Fruit fly (Drosophila melanogaster) whole organism, embryonic: ENCODE data around the gene CG17652.

Experiments
- Aef1 ChIP-seq: fragments of 200-800 bp; sonication (Bioruptor generic); IDR thresholded peaks from 3 replicates; pipeline ENCODE4 v1.3.6; 2022; ENCODE audit warnings: missing biosample characterization, missing genetic modification characterization
- Atf-2 ChIP-seq: fragments of 200-800 bp; sonication (Bioruptor generic); optimal IDR thresholded peaks from 2 replicates; lab custom pipeline; 2016; ENCODE audit warnings: missing biosample characterization, missing genetic modification characterization
- Atf6 ChIP-seq: fragments of 200-800 bp; sonication (Bioruptor generic); IDR thresholded peaks from 2 replicates; pipeline ENCODE4 v1.3.6; 2022; ENCODE audit warnings: missing biosample characterization, missing genetic modification characterization
- CG10147 ChIP-seq: fragments of 200-800 bp; sonication (Bioruptor generic); optimal IDR thresholded peaks from 2 replicates; lab custom pipeline; 2019; ENCODE audit warnings: missing biosample characterization, mild to moderate bottlenecking, missing genetic modification characterization, moderate library complexity
- CG10274 ChIP-seq: fragments of 200-800 bp; sonication (Bioruptor generic); optimal IDR thresholded peaks from 3 replicates; lab custom pipeline; 2017; ENCODE audit warnings: missing biosample characterization, mild to moderate bottlenecking, missing genetic modification characterization
- CG11398 ChIP-seq: fragments of 200-800 bp; sonication (Bioruptor generic); optimal IDR thresholded peaks from 2 replicates; lab custom pipeline; 2016; ENCODE audit warnings: missing biosample characterization, missing genetic modification characterization
- CG11504 ChIP-seq: fragments of 200-800 bp; sonication (Bioruptor generic); optimal IDR thresholded peaks from 3 replicates; lab custom pipeline; 2019; ENCODE audit warnings: missing biosample characterization, mild to moderate bottlenecking, missing genetic modification characterization, moderate library complexity
- CG12104 ChIP-seq: fragments of 200-800 bp; sonication (Bioruptor generic); optimal IDR thresholded peaks from 3 replicates; lab custom pipeline; 2016; ENCODE audit warnings: missing biosample characterization, missing genetic modification characterization
- CG13287 ChIP-seq: fragments of 200-800 bp; sonication (Bioruptor generic); IDR thresholded peaks from 2 replicates; pipeline ENCODE4 v1.3.6; 2022; ENCODE audit warnings: missing biosample characterization, missing genetic modification characterization; ENCODE audit not compliant: partially characterized antibody
- CG1602 ChIP-seq: fragments of 200-800 bp; sonication (Bioruptor generic); optimal IDR thresholded peaks from 3 replicates; lab custom pipeline; 2016; ENCODE audit warnings: missing biosample characterization, missing genetic modification characterization
- CG2199 ChIP-seq: fragments of 200-800 bp; sonication (Bioruptor generic); IDR thresholded peaks from 3 replicates; pipeline ENCODE4 v1.3.6; 2022; ENCODE audit warnings: missing biosample characterization, missing genetic modification characterization
- CG2875 ChIP-seq: fragments of 200-800 bp; sonication (Bioruptor generic); optimal IDR thresholded peaks from 2 replicates; lab custom pipeline; 2017; ENCODE audit warnings: missing biosample characterization, mild to moderate bottlenecking, missing genetic modification characterization, missing genetic modification reagents
- CG4730 ChIP-seq: fragments of 200-800 bp; sonication (Bioruptor generic); IDR thresholded peaks from 2 replicates; pipeline ENCODE4 v1.3.6; 2022; ENCODE audit warnings: missing biosample characterization, missing genetic modification characterization
- CG6791 ChIP-seq: fragments of 200-800 bp; sonication (Bioruptor generic); IDR thresholded peaks from 3 replicates; pipeline ENCODE4 v1.3.6; 2022; ENCODE audit warnings: missing biosample characterization, missing genetic modification characterization; ENCODE audit not compliant: partially characterized antibody
- CG7372 ChIP-seq: fragments of 200-800 bp; sonication (Bioruptor generic); IDR thresholded peaks from 2 replicates; pipeline ENCODE4 v1.3.6; 2022; ENCODE audit warnings: missing biosample characterization, missing genetic modification characterization
- CG8388 ChIP-seq: fragments of 200-800 bp; sonication (Bioruptor generic); optimal IDR thresholded peaks from 2 replicates; lab custom pipeline; 2019; ENCODE audit warnings: missing biosample characterization, mild to moderate bottlenecking, missing genetic modification characterization, moderate library complexity
- Dbx ChIP-seq: fragments of 200-800 bp; sonication (Bioruptor generic); IDR thresholded peaks from 3 replicates; pipeline ENCODE4 v1.3.6; 2022; ENCODE audit warnings: missing biosample characterization, missing genetic modification characterization
- Doc2 ChIP-seq: fragments of 200-800 bp; sonication (Bioruptor generic); IDR thresholded peaks from 2 replicates; pipeline ENCODE4 v1.3.6; 2022; ENCODE audit warnings: missing biosample characterization, missing genetic modification characterization
- Fer3 ChIP-seq: fragments of 200-800 bp; sonication (Bioruptor generic); optimal IDR thresholded peaks from 2 replicates; lab custom pipeline; 2018; ENCODE audit warnings: missing biosample characterization, mild to moderate bottlenecking, missing genetic modification characterization, moderate library complexity
- HHEX ChIP-seq: fragments of 200-800 bp; sonication (Bioruptor generic); optimal IDR thresholded peaks from 3 replicates; lab custom pipeline; 2017; ENCODE audit warnings: missing biosample characterization, mild to moderate bottlenecking, missing genetic modification characterization, missing genetic modification reagents
- HmgD ChIP-seq: fragments of 200-800 bp; sonication (Bioruptor generic); optimal IDR thresholded peaks from 3 replicates; lab custom pipeline; 2016; ENCODE audit warnings: missing biosample characterization, missing genetic modification characterization
- HmgZ ChIP-seq: fragments of 200-800 bp; sonication (Bioruptor generic); optimal IDR thresholded peaks from 2 replicates; lab custom pipeline; 2018; ENCODE audit warnings: missing biosample characterization, mild to moderate bottlenecking, missing genetic modification characterization
- MESR4 ChIP-seq: fragments of 200-800 bp; sonication (Bioruptor generic); optimal IDR thresholded peaks from 2 replicates; lab custom pipeline; 2018; ENCODE audit warnings: missing biosample characterization, mild to moderate bottlenecking, missing genetic modification characterization, moderate library complexity
- Max ChIP-seq: fragments of 200-800 bp; sonication (Bioruptor generic); optimal IDR thresholded peaks from 2 replicates; lab custom pipeline; 2016; ENCODE audit warnings: missing biosample characterization, mild to moderate bottlenecking, missing genetic modification characterization
- Meics ChIP-seq: fragments of 200-800 bp; sonication (Bioruptor generic); optimal IDR thresholded peaks from 2 replicates; lab custom pipeline; 2017; ENCODE audit warnings: missing biosample characterization, mild to moderate bottlenecking, missing genetic modification characterization
- Neu2 ChIP-seq: fragments of 200-800 bp; sonication (Bioruptor generic); optimal IDR thresholded peaks from 3 replicates; lab custom pipeline; 2016; ENCODE audit warnings: missing biosample characterization, missing genetic modification characterization, borderline replicate concordance
- Six4 ChIP-seq: fragments of 200-800 bp; sonication (Bioruptor generic); optimal IDR thresholded peaks from 2 replicates; lab custom pipeline; 2016; ENCODE audit warnings: missing biosample characterization, missing genetic modification characterization
- Sox102F ChIP-seq: fragments of 200-800 bp; sonication (Bioruptor generic); optimal IDR thresholded peaks from 2 replicates; lab custom pipeline; 2018; ENCODE audit warnings: missing biosample characterization, mild to moderate bottlenecking, missing genetic modification characterization, moderate library complexity
- TFAM ChIP-seq: fragments of 200-800 bp; sonication (Bioruptor generic); optimal IDR thresholded peaks from 2 replicates; lab custom pipeline; 2017; ENCODE audit warnings: missing biosample characterization, missing genetic modification characterization, inconsistent platforms
- abd-A ChIP-seq: fragments of 200-800 bp; sonication (Bioruptor generic); optimal IDR thresholded peaks from 3 replicates; lab custom pipeline; 2019; ENCODE audit warnings: missing biosample characterization, mild to moderate bottlenecking, missing genetic modification characterization, moderate library complexity
- ato ChIP-seq: fragments of 200-800 bp; sonication (Bioruptor generic); IDR thresholded peaks from 2 replicates; pipeline ENCODE4 v1.3.6; 2022; ENCODE audit warnings: missing biosample characterization, missing genetic modification characterization; ENCODE audit not compliant: partially characterized antibody
- dati ChIP-seq: fragments of 200-800 bp; sonication (Bioruptor generic); IDR thresholded peaks from 2 replicates; pipeline ENCODE4 v1.3.6; 2022; ENCODE audit warnings: missing biosample characterization, missing genetic modification characterization
- fd102C ChIP-seq: fragments of 200-800 bp; sonication (Bioruptor generic); optimal IDR thresholded peaks from 2 replicates; lab custom pipeline; 2018; ENCODE audit warnings: missing biosample characterization, mild to moderate bottlenecking, missing genetic modification characterization, moderate library complexity
- fd64A ChIP-seq: fragments of 200-800 bp; sonication (Bioruptor generic); optimal IDR thresholded peaks from 3 replicates; lab custom pipeline; 2018; ENCODE audit warnings: missing biosample characterization, mild to moderate bottlenecking, missing genetic modification characterization
- fd96Cb ChIP-seq: fragments of 200-800 bp; sonication (Bioruptor generic); optimal IDR thresholded peaks from 2 replicates; lab custom pipeline; 2018; ENCODE audit warnings: missing biosample characterization, mild to moderate bottlenecking, missing genetic modification characterization, moderate library complexity
- gro ChIP-seq: fragments of 200-800 bp; sonication (Bioruptor generic); optimal IDR thresholded peaks from 2 replicates; lab custom pipeline; 2016; ENCODE audit warnings: missing biosample characterization, missing genetic modification characterization
- gt ChIP-seq: fragments of 200-800 bp; sonication (Bioruptor generic); IDR thresholded peaks from 2 replicates; pipeline ENCODE4 v1.3.6; 2022; ENCODE audit warnings: missing biosample characterization, missing genetic modification characterization
- jing ChIP-seq: fragments of 200-800 bp; sonication (Bioruptor generic); optimal IDR thresholded peaks from 2 replicates; lab custom pipeline; 2018; ENCODE audit warnings: missing biosample characterization, mild to moderate bottlenecking, missing genetic modification characterization
- knrl ChIP-seq: fragments of 200-800 bp; sonication (Bioruptor generic); IDR thresholded peaks from 3 replicates; pipeline ENCODE4 v1.3.6; 2022; ENCODE audit warnings: missing biosample characterization, missing genetic modification characterization; ENCODE audit not compliant: partially characterized antibody
- lab ChIP-seq: fragments of 200-800 bp; sonication (Bioruptor generic); optimal IDR thresholded peaks from 3 replicates; lab custom pipeline; 2017; ENCODE audit warnings: missing biosample characterization, missing genetic modification characterization, mild to moderate bottlenecking, moderate library complexity, missing genetic modification reagents
- nerfin-1 ChIP-seq: fragments of 200-800 bp; sonication (Bioruptor generic); optimal IDR thresholded peaks from 3 replicates; lab custom pipeline; 2019; ENCODE audit warnings: missing biosample characterization, mild to moderate bottlenecking, missing genetic modification characterization, moderate library complexity
- prd ChIP-seq, 3 experiments: fragments of >200 bp in 2 of 3; fragments of 200-800 bp in 1 of 3; sonication (Bioruptor generic) in 1 of 3; optimal IDR thresholded peaks in 2 of 3; IDR thresholded peaks in 1 of 3; 2 replicates in 2 of 3; 3 replicates in 1 of 3; pipeline versions ENCODE4 v1.3.6 to Lab custom; 2017 to 2022; ENCODE audit warnings: missing biosample characterization in 1 of 3, missing genetic modification characterization in 1 of 3
- ranshi ChIP-seq: fragments of 200-800 bp; sonication (Bioruptor generic); IDR thresholded peaks from 2 replicates; pipeline ENCODE4 v1.3.6; 2022; ENCODE audit warnings: missing biosample characterization, missing genetic modification characterization
- sens ChIP-seq: fragments of 200-800 bp; sonication (Bioruptor generic); peaks from one replicate; lab custom pipeline; 2016; ENCODE audit warnings: missing biosample characterization, missing genetic modification characterization
- tap ChIP-seq: fragments of 200-800 bp; optimal IDR thresholded peaks from 3 replicates; lab custom pipeline; 2019; ENCODE audit warnings: missing biosample characterization, mild to moderate bottlenecking, missing genetic modification characterization, moderate library complexity
- usp ChIP-seq: fragments of >200 bp; optimal IDR thresholded peaks from 2 replicates; lab custom pipeline; 2017; ENCODE audit warnings: missing biosample characterization, missing genetic modification characterization
- vvl ChIP-seq: fragments of 200-800 bp; sonication (Bioruptor generic); IDR thresholded peaks from 2 replicates; pipeline ENCODE4 v1.3.6; 2022; ENCODE audit warnings: missing biosample characterization, missing genetic modification characterization
- zf30C ChIP-seq: fragments of 200-800 bp; sonication (Bioruptor generic); optimal IDR thresholded peaks from 3 replicates; lab custom pipeline; 2018; ENCODE audit warnings: missing biosample characterization, mild to moderate bottlenecking, missing genetic modification characterization

CG17652 gene

DNA sequence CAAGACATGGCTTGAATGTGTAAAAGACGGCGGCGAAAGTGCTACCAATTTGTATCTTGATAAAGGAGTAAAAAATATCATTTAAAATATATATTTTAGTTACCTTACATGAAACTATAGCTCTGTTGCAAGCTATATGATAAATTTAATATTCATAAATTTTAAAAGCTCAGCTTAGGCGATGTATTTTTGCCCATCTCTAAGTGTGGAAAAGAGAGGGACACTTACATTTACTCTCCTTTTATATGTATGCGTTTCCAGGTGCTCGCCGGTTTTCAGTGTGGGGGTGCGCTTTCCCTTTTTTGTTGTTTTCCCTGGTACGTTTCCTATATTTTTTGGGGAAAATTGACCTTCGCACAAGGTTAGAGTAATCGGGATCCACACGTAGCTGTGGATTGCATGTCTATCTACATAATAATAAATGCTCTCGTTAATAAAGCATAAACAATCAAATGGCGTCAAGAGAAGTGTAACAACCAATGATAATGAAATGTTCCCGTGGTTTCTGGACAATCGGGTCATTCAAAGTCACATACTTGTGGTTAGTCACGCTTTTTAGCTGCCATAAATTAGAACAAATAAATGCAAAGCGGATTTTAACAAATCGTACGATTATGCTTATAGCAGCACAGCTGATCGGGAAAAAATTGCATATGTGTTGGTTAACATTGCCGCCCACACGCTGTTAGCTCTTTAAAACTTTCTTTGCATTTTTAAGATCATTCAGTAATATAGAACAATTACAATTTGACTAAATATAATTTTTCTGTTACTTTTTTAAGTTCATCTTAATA, 4.1 kb downstream of the CG17652 start (continued):
- TF ChIP-seq CG4730 (GFP tag; lab: Robert Waterston, UW): peak; percentile 91
- TF ChIP-seq Atf6: peak; percentile 98
- TF ChIP-seq CG11398 (GFP tag; lab: Kevin White, UChicago): peak; percentile 69
- TF ChIP-seq CG10274 (GFP tag; lab: Kevin White, UChicago): peak; percentile 85
- peak; percentile 99 for TF ChIP-seq HmgZ (tag; lab: Kevin White, UChicago)
- peak; percentile 97 for TF ChIP-seq Sox102F (GFP tag; lab: Kevin White, UChicago)
- TF ChIP-seq tap: peak; percentile 93
- TF ChIP-seq knrl (GFP tag; lab: Robert Waterston, UW): peak; percentile 93
- TF ChIP-seq HmgD (GFP tag; lab: Kevin White, UChicago): no peak
- peak; percentile 83; the same call in 1 of the 2 replicates for TF ChIP-seq gt (GFP tag; lab: Robert Waterston, UW)
- peak; percentile 98 for TF ChIP-seq CG13287
- peak; percentile 90 for TF ChIP-seq jing
- peak; percentile 55 for TF ChIP-seq lab (GFP tag; lab: Kevin White, UChicago)
- peak; percentile 97 for TF ChIP-seq Meics
- TF ChIP-seq zf30C (GFP tag; lab: Kevin White, UChicago): peak; percentile 63
- TF ChIP-seq CG8388 (GFP tag; lab: Kevin White, UChicago): peak; percentile 97
- TF ChIP-seq Six4 (GFP tag; lab: Kevin White, UChicago): peak; percentile 95
- TF ChIP-seq TFAM (GFP tag; lab: Kevin White, UChicago): peak; percentile 34
- peak; percentile 81 for TF ChIP-seq CG6791 (GFP tag; lab: Robert Waterston, UW)
- TF ChIP-seq Doc2 (GFP tag; lab: Robert Waterston, UW): peak; percentile 84
- peak; percentile 96 for TF ChIP-seq CG2875 (GFP tag; lab: Kevin White, UChicago)
- peak; percentile 97 for TF ChIP-seq CG11504 (tag; lab: Kevin White, UChicago)
- peak; percentile 94 for TF ChIP-seq abd-A (tag; lab: Kevin White, UChicago)
- peak; percentile 66 for TF ChIP-seq gro (GFP tag; lab: Kevin White, UChicago)
- peak; percentile 72 for TF ChIP-seq dati (GFP tag; lab: Robert Waterston, UW)
- no peak for TF ChIP-seq prd (optimal IDR thresholded peaks at IDR 0.05; lab: Kevin White, UChicago)
- peak; percentile 97 for TF ChIP-seq prd (GFP tag; IDR thresholded peaks at IDR 0.05; lab: Robert Waterston, UW)
- TF ChIP-seq Atf-2 (GFP tag; lab: Kevin White, UChicago): peak; percentile 54
- peak; percentile 96 for TF ChIP-seq CG12104 (GFP tag; lab: Kevin White, UChicago)
- peak; percentile 97 for TF ChIP-seq sens
- TF ChIP-seq fd64A: peak; percentile 75
- TF ChIP-seq fd96Cb (tag; lab: Kevin White, UChicago): peak; percentile 93
- peak; percentile 56; the same call in 1 of the 2 replicates for TF ChIP-seq ato (GFP tag; lab: Robert Waterston, UW)
- TF ChIP-seq CG10147: peak; percentile 99
- TF ChIP-seq usp (GFP tag; lab: Kevin White, UChicago): no peak
- peak; percentile 98 for TF ChIP-seq vvl (GFP tag; lab: Robert Waterston, UW)
- peak; percentile 98 for TF ChIP-seq CG7372 (GFP tag; lab: Robert Waterston, UW)
- TF ChIP-seq CG2199 (GFP tag; lab: Robert Waterston, UW): peak; percentile 69; the same call in 2 of the 3 replicates
- peak; percentile 94 for TF ChIP-seq Fer3
- peak; percentile 94 for TF ChIP-seq Aef1 (GFP tag; lab: Robert Waterston, UW)
- TF ChIP-seq Dbx (GFP tag; lab: Robert Waterston, UW): peak; percentile 99
- peak; percentile 67 for TF ChIP-seq fd102C (GFP tag; lab: Kevin White, UChicago)
- TF ChIP-seq nerfin-1: peak; percentile 94
- peak; percentile 17 for TF ChIP-seq MESR4 (GFP tag; lab: Kevin White, UChicago)
- TF ChIP-seq CG1602 (GFP tag; lab: Kevin White, UChicago): peak; percentile 93
- peak; percentile 95 for TF ChIP-seq Max (GFP tag; lab: Kevin White, UChicago)
- TF ChIP-seq ranshi (GFP tag; lab: Robert Waterston, UW): peak; percentile 95
- TF ChIP-seq HHEX (GFP tag; lab: Kevin White, UChicago): peak; percentile 96
- no peak for TF ChIP-seq Neu2 (GFP tag; lab: Kevin White, UChicago)
